Fruit fly (Drosophila melanogaster) Kc167 (cell line): ENCODE measurements around the gene rdgC.

Source experiments
- Myc ChIP-seq: fragments of >200 bp; optimal IDR thresholded peaks from 2 replicates; lab custom pipeline; 2017; ENCODE audit warnings: missing external identifiers
- Sin3A ChIP-seq: fragments of >200 bp; optimal IDR thresholded peaks from 2 replicates; lab custom pipeline; 2018; ENCODE audit warnings: missing external identifiers
- h ChIP-seq: fragments of >200 bp; optimal IDR thresholded peaks from 3 replicates; lab custom pipeline; 2018; ENCODE audit warnings: missing external identifiers
- insv ChIP-seq: fragments of >200 bp; optimal IDR thresholded peaks from 3 replicates; lab custom pipeline; 2018; ENCODE audit warnings: missing external identifiers
- psq ChIP-seq: fragments of >200 bp; optimal IDR thresholded peaks from 2 replicates; lab custom pipeline; 2017; ENCODE audit warnings: missing external identifiers
- ttk ChIP-seq: sonication (Bioruptor generic); optimal IDR thresholded peaks from 2 replicates; lab custom pipeline; 2017; ENCODE audit warnings: missing external identifiers

The rdgC gene

dm6 chr3L:20302081-20302630 lies 54.3 kb downstream of the rdgC start, which contains the start of gene Pex23:
Gene Pex23 (minus strand): TSS chr3L:20302141.
- TF ChIP-seq ttk (lab: Kevin White, UChicago) (no peak), Sin3A (lab: Kevin White, UChicago) (no peak), psq (lab: Kevin White, UChicago) (no peak), Myc (no peak), insv (lab: Kevin White, UChicago) (no peak), h (lab: Kevin White, UChicago) (no peak)

dm6 chr3L:20306142-20306541 lies 58.3 kb downstream of the rdgC start, which contains the start of gene CG32225:
Gene CG32225 (minus strand): TSS chr3L:20306283.
- TF ChIP-seq Sin3A (lab: Kevin White, UChicago) (no peak), h (lab: Kevin White, UChicago) (no peak), Myc (no peak), psq (lab: Kevin White, UChicago) (no peak), ttk (lab: Kevin White, UChicago) (no peak), insv (lab: Kevin White, UChicago) (no peak)

- TF ChIP-seq Sin3A (lab: Kevin White, UChicago): no peak
- no peak for TF ChIP-seq psq (lab: Kevin White, UChicago)
- TF ChIP-seq ttk (lab: Kevin White, UChicago): no peak
- TF ChIP-seq Myc: no peak
- no peak for TF ChIP-seq h (lab: Kevin White, UChicago)
- no peak for TF ChIP-seq insv (lab: Kevin White, UChicago)
Observed at dm6 chr3L:20309354-20309753, 61.5 kb downstream of the rdgC start, which contains the start of gene polo. Gene polo (plus strand): TSS chr3L:20309654.

dm6 chr3L:20309758-20310733 lies 62.2 kb downstream of the rdgC start:
- TF ChIP-seq h (lab: Kevin White, UChicago) (no peak), ttk (lab: Kevin White, UChicago) (no peak), Sin3A (lab: Kevin White, UChicago) (no peak), insv (lab: Kevin White, UChicago) (peak; percentile 7), Myc (no peak), psq (lab: Kevin White, UChicago) (no peak)

- TF ChIP-seq insv (lab: Kevin White, UChicago) (no peak), h (lab: Kevin White, UChicago) (no peak), Sin3A (lab: Kevin White, UChicago) (no peak), ttk (lab: Kevin White, UChicago) (no peak)
Observed at dm6 chr3L:20313469-20313868, 65.6 kb downstream of the rdgC start, which contains the start of gene alphaSnap. Gene alphaSnap (plus strand): TSS chr3L:20313632.
